Worm (Caenorhabditis elegans): ENCODE data around the gene T22F3.7.

DNA sequence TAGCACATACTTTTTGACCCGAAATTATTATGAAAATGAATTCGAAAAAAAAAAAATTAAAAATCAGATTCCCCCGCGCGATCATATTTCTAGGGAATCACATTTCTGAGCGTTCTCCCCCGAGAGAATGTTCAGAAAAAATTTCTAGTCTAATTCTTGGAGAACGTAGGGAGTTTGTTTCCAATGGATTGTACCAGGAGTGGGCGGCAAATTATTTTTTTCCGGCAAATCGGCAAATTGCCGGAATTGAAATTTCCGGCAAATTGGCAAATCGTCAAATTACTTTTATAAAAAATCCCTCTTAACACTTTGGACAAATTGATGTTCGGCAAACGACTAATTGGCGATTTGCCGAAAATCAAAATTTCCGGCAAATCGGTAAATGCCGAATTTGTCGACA lies 11.2 kb upstream of the T22F3.7 start, which contains the start of gene T22F3.10:
- TF ChIP-seq hmbx-1 (tag; optimal IDR thresholded peaks at IDR 0.05) (no peak), flt-1 (GFP tag; IDR thresholded peaks at IDR 0.05) (no peak), ceh-13 (GFP tag; optimal IDR thresholded peaks at IDR 0.05) (no peak), ama-1 (optimal IDR thresholded peaks at IDR 0.05) (no peak), ceh-36 (tag; optimal IDR thresholded peaks at IDR 0.05) (no peak), tbx-11 (GFP tag; IDR thresholded peaks at IDR 0.05) (no peak)
